Worm (Caenorhabditis elegans): ENCODE measurements around the gene Y69A2AR.46.

Y69A2AR.46 gene

DNA sequence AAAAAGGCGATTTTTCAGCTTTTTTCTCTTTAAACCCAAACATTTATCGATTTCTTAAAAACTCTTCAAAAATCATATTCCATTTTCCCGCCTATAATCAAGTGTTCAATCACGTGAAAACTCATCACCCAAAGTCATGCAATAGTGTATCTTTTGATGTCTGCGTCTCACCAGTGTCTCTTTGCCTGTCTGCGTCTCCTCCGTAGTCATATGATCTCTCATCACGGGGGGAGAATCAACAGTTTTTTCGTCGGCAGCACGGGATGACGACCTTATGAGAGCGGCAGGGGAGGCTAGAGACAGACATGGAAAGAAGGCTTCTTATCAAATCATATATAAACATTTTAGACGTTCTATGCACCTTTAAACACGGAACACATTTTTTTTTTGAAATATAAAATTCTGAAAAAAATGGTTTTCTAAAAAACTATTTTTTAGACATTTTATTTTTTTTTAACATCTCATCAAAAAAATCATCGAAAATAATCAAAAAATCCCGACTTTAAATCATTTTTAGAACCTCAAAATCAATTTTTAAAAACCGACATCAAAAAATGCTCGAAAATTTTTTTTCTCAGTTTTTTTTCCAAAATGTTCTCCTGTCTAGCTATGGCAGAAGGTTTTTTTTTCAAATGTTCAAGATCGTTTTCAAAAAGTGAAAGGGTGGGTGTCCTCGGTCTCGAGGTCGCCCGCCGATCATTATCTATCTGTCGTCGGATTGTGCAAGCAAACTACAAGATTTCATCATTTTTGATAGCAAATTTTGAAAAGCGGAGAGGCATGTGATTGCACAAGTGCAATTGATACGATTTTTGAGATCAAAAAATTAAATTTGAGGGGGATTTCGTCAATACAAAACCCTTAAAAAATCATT, 40.8 kb downstream of the Y69A2AR.46 start (continued):
- TF ChIP-seq F37D6.2 (tag; optimal IDR thresholded peaks at IDR 0.05) (peak; percentile 62), nhr-25 (tag; optimal IDR thresholded peaks at IDR 0.05; ENCODE audit: borderline replicate concordance, insufficient read depth) (peak; percentile 79), duxl-1 (tag; optimal IDR thresholded peaks at IDR 0.05; ENCODE audit: poor library complexity) (peak; percentile 90), tag-97 (GFP tag; IDR thresholded peaks at IDR 0.05) (no peak), egl-27 (tag; optimal IDR thresholded peaks at IDR 0.05) (no peak), F26F4.8 (GFP tag; conservative IDR thresholded peaks at IDR 0.05) (no peak), nhr-11 (tag; optimal IDR thresholded peaks at IDR 0.05) (peak; percentile 98), dve-1 (tag; optimal IDR thresholded peaks at IDR 0.05; ENCODE audit: insufficient read depth) (peak; percentile 100), saeg-2 (GFP tag; IDR thresholded peaks at IDR 0.05) (peak; percentile 93), F44E2.7 (GFP tag; IDR thresholded peaks at IDR 0.05) (0 out of 2 replicates have a peak, but pooled peaks have one; percentile 17), hif-1 (tag; optimal IDR thresholded peaks at IDR 0.05) (peak; percentile 78 to 94), sdz-12 (GFP tag; optimal IDR thresholded peaks at IDR 0.05) (peak; percentile 81), Y105C5A.15 (GFP tag; IDR thresholded peaks at IDR 0.05) (peak; percentile 77), pha-4 (GFP tag; IDR thresholded peaks at IDR 0.05) (peak; percentile 93), pha-4 (tag; optimal IDR thresholded peaks at IDR 0.05) (peak; percentile 94), lin-39 (tag; optimal IDR thresholded peaks at IDR 0.05) (no peak), set-16 (GFP tag; IDR thresholded peaks at IDR 0.05) (peak; percentile 86), mes-2 (tag; optimal IDR thresholded peaks at IDR 0.05; ENCODE audit: poor library complexity, severe bottlenecking) (peak; percentile 90), nhr-111 (GFP tag; optimal IDR thresholded peaks at IDR 0.05) (no peak), lir-3 (tag; optimal IDR thresholded peaks at IDR 0.05) (no peak), mep-1 (tag; optimal IDR thresholded peaks at IDR 0.05) (peak; percentile 97), dmd-6 (GFP tag; IDR thresholded peaks at IDR 0.05) (peak; percentile 99), dmd-8 (GFP tag; IDR thresholded peaks at IDR 0.05) (no peak), daf-16 (GFP tag; optimal IDR thresholded peaks at IDR 0.05) (peak; percentile 59 to 90), daf-16 (tag; optimal IDR thresholded peaks at IDR 0.05) (peak; percentile 97), fkh-10 (GFP tag; optimal IDR thresholded peaks at IDR 0.05) (peak; percentile 65), unc-62 (GFP tag; optimal IDR thresholded peaks at IDR 0.05 in 1 of 2) (peak; percentile 66 to 99), unc-62 (tag; optimal IDR thresholded peaks at IDR 0.05) (no peak), ceh-82 (tag; optimal IDR thresholded peaks at IDR 0.05) (no peak), jun-1 (tag; optimal IDR thresholded peaks at IDR 0.05) (peak; percentile 95), unc-130 (GFP tag; optimal IDR thresholded peaks at IDR 0.05) (no peak), ZK546.5 (tag; optimal IDR thresholded peaks at IDR 0.05) (no peak), dmd-9 (GFP tag; IDR thresholded peaks at IDR 0.05) (peak; percentile 83), hlh-30 (tag; optimal IDR thresholded peaks at IDR 0.05; ENCODE audit: insufficient read depth) (peak; percentile 100), zip-11 (GFP tag; IDR thresholded peaks at IDR 0.05) (no peak), nhr-77 (tag; optimal IDR thresholded peaks at IDR 0.05) (peak; percentile 98), ztf-11 (tag; optimal IDR thresholded peaks at IDR 0.05) (no peak), ctbp-1 (GFP tag; IDR thresholded peaks at IDR 0.05) (peak; percentile 92), lin-13 (GFP tag; optimal IDR thresholded peaks at IDR 0.05) (peak; percentile 84), Y48G9A.11 (GFP tag; IDR thresholded peaks at IDR 0.05) (peak; percentile 51), nhr-76 (tag; optimal IDR thresholded peaks at IDR 0.05) (peak; percentile 86), lin-29 (GFP tag; IDR thresholded peaks at IDR 0.05) (peak; percentile 88), nhr-237 (tag; optimal IDR thresholded peaks at IDR 0.05) (no peak), ztf-7 (tag; optimal IDR thresholded peaks at IDR 0.05) (peak; percentile 90), php-3 (GFP tag; IDR thresholded peaks at IDR 0.05) (peak; percentile 94), T20F7.1 (GFP tag; optimal IDR thresholded peaks at IDR 0.05) (peak; percentile 91), ZK337.2 (GFP tag; IDR thresholded peaks at IDR 0.05) (peak; percentile 65; the same call in 1 of the 2 replicates), unc-39 (tag; optimal IDR thresholded peaks at IDR 0.05) (no peak), gei-8 (GFP tag; optimal IDR thresholded peaks at IDR 0.05) (peak; percentile 96)
